Fruit fly (Drosophila melanogaster) whole organism: Measurements from ENCODE around the gene sowah.

ENCODE experiments used
- pan ChIP-seq: fragments of >200 bp; optimal IDR thresholded peaks from 2 replicates; lab custom pipeline; 2017
- usp ChIP-seq: fragments of >200 bp; optimal IDR thresholded peaks from 2 replicates; lab custom pipeline; 2017; ENCODE audit warnings: missing biosample characterization, missing genetic modification characterization, mixed read lengths

- TF ChIP-seq pan (lab: Kevin White, UChicago), result no peak
- TF ChIP-seq usp, result no peak
These were observed 77.0 kb downstream of the sowah start for dm6 chr3L:12495312-12495725.
